Fruit fly (Drosophila melanogaster) S2 (cell line): ENCODE measurements around the gene CG18273.

Source experiments
- CG8478 ChIP-seq: fragments of >200 bp; optimal IDR thresholded peaks from 2 replicates; lab custom pipeline; 2018
- CTCF ChIP-seq, 2 experiments: fragments of >200 bp; optimal IDR thresholded peaks; 2 replicates each; lab custom pipeline; 2018

dm6 chrX:526479-527071, 39.2 kb upstream of the CG18273 start:
- TF ChIP-seq CTCF (optimal IDR thresholded peaks at IDR 0.05; lab: Kevin White, UChicago): no peak
- no peak for TF ChIP-seq CG8478
